Worm (Caenorhabditis elegans): ENCODE data around the gene cdkl-1.

DNA sequence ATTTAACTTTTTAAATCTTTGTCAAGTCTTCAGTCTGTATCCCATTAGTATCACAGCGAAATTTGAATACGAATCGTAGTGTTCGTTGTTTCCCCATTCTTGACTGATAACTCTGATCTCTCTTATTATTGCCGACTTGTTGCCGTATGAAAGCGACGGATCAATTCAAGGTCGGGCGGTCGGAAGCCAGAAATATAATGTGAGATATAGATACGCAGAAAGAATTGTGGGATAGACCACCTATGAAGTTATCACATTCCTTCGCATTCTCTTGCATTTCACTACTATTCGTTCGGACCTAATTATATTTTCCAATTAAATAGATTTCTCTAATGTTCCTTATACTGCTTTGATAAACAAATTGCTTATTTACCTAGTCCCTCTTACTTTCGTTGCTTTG lies 50.3 kb downstream of the cdkl-1 start:
- TF ChIP-seq elt-1 (tag; optimal IDR thresholded peaks at IDR 0.05) (no peak), nhr-129 (tag; optimal IDR thresholded peaks at IDR 0.05) (no peak), elt-3 (tag; optimal IDR thresholded peaks at IDR 0.05) (no peak), egl-27 (tag; optimal IDR thresholded peaks at IDR 0.05) (no peak), nhr-12 (tag; optimal IDR thresholded peaks at IDR 0.05) (no peak), unc-39 (tag; optimal IDR thresholded peaks at IDR 0.05) (no peak), fos-1 (tag; optimal IDR thresholded peaks at IDR 0.05) (no peak), skn-1 (tag; optimal IDR thresholded peaks at IDR 0.05) (no peak), ztf-11 (tag; optimal IDR thresholded peaks at IDR 0.05) (no peak), nhr-77 (tag; optimal IDR thresholded peaks at IDR 0.05) (no peak), ama-1 (optimal IDR thresholded peaks at IDR 0.05) (no peak), aly-2 (tag; optimal IDR thresholded peaks at IDR 0.05) (no peak)
